Worm (Caenorhabditis elegans): Measurements from ENCODE around the gene F11A5.15.

ce11 chrV:16235135-16235534 lies 16.7 kb upstream of the F11A5.15 start, which contains the start of gene F21H7.3:
- TF ChIP-seq ztf-11 (tag; optimal IDR thresholded peaks at IDR 0.05) (no peak), lin-15B (tag; optimal IDR thresholded peaks at IDR 0.05) (no peak), nfya-1 (tag; optimal IDR thresholded peaks at IDR 0.05; ENCODE audit: insufficient read depth) (no peak)

Measured in whole organism, L3 larva.